Worm (Caenorhabditis elegans) whole organism, young adult: ENCODE measurements around the gene F54D12.9.

ENCODE experiments used
- B0019.2 ChIP-seq: fragments of 200-800 bp; sonication (Bioruptor generic); conservative IDR thresholded peaks from 2 replicates; pipeline ENCODE4 v1.3.6; 2022; ENCODE audit warnings: missing genetic modification reagents, missing genetic modification characterization, missing compliant biosample characterization
- C17E4.6 ChIP-seq: fragments of 200-800 bp; sonication (Bioruptor generic); IDR thresholded peaks from 2 replicates; pipeline ENCODE4 v1.3.6; 2022; ENCODE audit warnings: missing genetic modification reagents, missing genetic modification characterization, missing compliant biosample characterization
- F33H1.4 ChIP-seq: fragments of 200-800 bp; sonication (Bioruptor generic); IDR thresholded peaks from 2 replicates; pipeline ENCODE4 v1.3.6; 2022; ENCODE audit warnings: missing genetic modification reagents, missing genetic modification characterization, missing compliant biosample characterization
- F49E8.2 ChIP-seq: sonication (generic microtip); optimal IDR thresholded peaks from 3 replicates; lab custom pipeline; 2017; ENCODE audit warnings: missing genetic modification characterization, mild to moderate bottlenecking, missing compliant biosample characterization, antibody characterized with exemption, moderate library complexity; ENCODE audit not compliant: insufficient read depth
- K12H6.12 ChIP-seq: fragments of 200-800 bp; sonication (Bioruptor generic); optimal IDR thresholded peaks from 2 replicates; lab custom pipeline; 2018; ENCODE audit warnings: mild to moderate bottlenecking, missing genetic modification characterization, missing compliant biosample characterization
- T07F8.4 ChIP-seq: sonication (generic microtip); optimal IDR thresholded peaks from 2 replicates; lab custom pipeline; 2016; ENCODE audit warnings: mild to moderate bottlenecking, missing genetic modification characterization, moderate library complexity, missing compliant biosample characterization
- T26A5.8 ChIP-seq: sonication (generic microtip); optimal IDR thresholded peaks from 2 replicates; lab custom pipeline; 2016; ENCODE audit warnings: missing genetic modification characterization, missing compliant biosample characterization
- Y53G8AR.9 ChIP-seq: fragments of 200-800 bp; sonication (Bioruptor generic); conservative IDR thresholded peaks from 2 replicates; pipeline ENCODE4 v1.3.6; 2022; ENCODE audit warnings: missing genetic modification reagents, missing genetic modification characterization, missing compliant biosample characterization
- Y67H2A.10 ChIP-seq: fragments of 200-800 bp; sonication (Bioruptor generic); conservative IDR thresholded peaks from 2 replicates; pipeline ENCODE4 v1.3.6; 2022; ENCODE audit warnings: missing genetic modification reagents, missing genetic modification characterization, missing compliant biosample characterization
- Y95B8A.8 ChIP-seq: fragments of 200-800 bp; sonication (Bioruptor generic); IDR thresholded peaks from 2 replicates; pipeline ENCODE4 v1.3.6; 2022; ENCODE audit warnings: missing genetic modification reagents, missing genetic modification characterization, missing compliant biosample characterization
- atf-7 ChIP-seq: sonication (generic microtip); optimal IDR thresholded peaks from 2 replicates; lab custom pipeline; 2017; ENCODE audit warnings: mild to moderate bottlenecking, missing genetic modification characterization, missing compliant biosample characterization
- ccch-3 ChIP-seq: fragments of 200-800 bp; sonication (Bioruptor generic); optimal IDR thresholded peaks from 2 replicates; lab custom pipeline; 2018; ENCODE audit warnings: mild to moderate bottlenecking, missing genetic modification characterization, missing compliant biosample characterization
- cebp-2 ChIP-seq: fragments of 200-800 bp; sonication (Bioruptor generic); IDR thresholded peaks from 2 replicates; pipeline ENCODE4 v1.3.6; 2022; ENCODE audit warnings: missing genetic modification characterization, missing compliant biosample characterization
- ceh-27 ChIP-seq: fragments of 200-800 bp; sonication (Bioruptor generic); optimal IDR thresholded peaks from 2 replicates; lab custom pipeline; 2018; ENCODE audit warnings: mild to moderate bottlenecking, missing genetic modification characterization, moderate library complexity, missing compliant biosample characterization
- ceh-40 ChIP-seq: fragments of 200-800 bp; sonication (Bioruptor generic); IDR thresholded peaks from 2 replicates; pipeline ENCODE4 v1.3.6; 2022; ENCODE audit warnings: missing genetic modification characterization, missing compliant biosample characterization
- chd-7 ChIP-seq: sonication (generic microtip); optimal IDR thresholded peaks from 2 replicates; lab custom pipeline; 2016; ENCODE audit warnings: mild to moderate bottlenecking, missing genetic modification characterization, moderate library complexity, missing compliant biosample characterization
- dox-1 ChIP-seq: fragments of 200-800 bp; sonication (Bioruptor generic); IDR thresholded peaks from 2 replicates; pipeline ENCODE4 v1.3.6; 2022; ENCODE audit warnings: missing genetic modification reagents, missing genetic modification characterization, missing compliant biosample characterization
- efl-1 ChIP-seq: fragments of 150-350 bp; optimal IDR thresholded peaks from 2 replicates; lab custom pipeline; 2014; ENCODE audit warnings: missing biosample characterization, missing genetic modification reagents, missing genetic modification characterization
- egl-44 ChIP-seq: fragments of 200-800 bp; sonication (Bioruptor generic); IDR thresholded peaks from 2 replicates; pipeline ENCODE4 v1.3.6; 2022; ENCODE audit warnings: missing genetic modification reagents, missing genetic modification characterization, missing compliant biosample characterization
- ekl-4 ChIP-seq: fragments of 200-800 bp; sonication (Bioruptor generic); IDR thresholded peaks from 2 replicates; pipeline ENCODE4 v1.3.6; 2022; ENCODE audit warnings: missing genetic modification reagents, missing genetic modification characterization, missing compliant biosample characterization
- ets-4 ChIP-seq: fragments of 200-800 bp; sonication (Bioruptor generic); optimal IDR thresholded peaks from 2 replicates; lab custom pipeline; 2018; ENCODE audit warnings: mild to moderate bottlenecking, missing genetic modification characterization, missing compliant biosample characterization
- fkh-3 ChIP-seq: sonication (generic microtip); optimal IDR thresholded peaks from 2 replicates; lab custom pipeline; 2016; ENCODE audit warnings: mild to moderate bottlenecking, missing genetic modification characterization, missing compliant biosample characterization
- hsf-1 ChIP-seq: fragments of 200-800 bp; sonication (Bioruptor generic); IDR thresholded peaks from 2 replicates; pipeline ENCODE4 v1.3.6; 2022; ENCODE audit warnings: missing genetic modification reagents, missing genetic modification characterization, missing compliant biosample characterization
- let-526 ChIP-seq: fragments of 200-800 bp; sonication (Bioruptor generic); IDR thresholded peaks from 2 replicates; pipeline ENCODE4 v1.3.6; 2022; ENCODE audit warnings: missing genetic modification reagents, missing genetic modification characterization, missing compliant biosample characterization
- lin-26 ChIP-seq: fragments of 200-800 bp; sonication (Bioruptor generic); IDR thresholded peaks from 2 replicates; pipeline ENCODE4 v1.3.6; 2022; ENCODE audit warnings: missing genetic modification reagents, missing genetic modification characterization, missing compliant biosample characterization
- lsy-27 ChIP-seq: sonication (generic microtip); optimal IDR thresholded peaks from 2 replicates; lab custom pipeline; 2017; ENCODE audit warnings: missing genetic modification characterization, mild to moderate bottlenecking, missing compliant biosample characterization, antibody characterized with exemption, missing genotype, borderline replicate concordance; ENCODE audit not compliant: insufficient read depth
- madf-3 ChIP-seq: fragments of 200-800 bp; sonication (Bioruptor generic); IDR thresholded peaks from 2 replicates; pipeline ENCODE4 v1.3.6; 2022; ENCODE audit warnings: missing genetic modification reagents, missing genetic modification characterization, missing compliant biosample characterization
- madf-6 ChIP-seq: fragments of 200-800 bp; sonication (Bioruptor generic); IDR thresholded peaks from 2 replicates; pipeline ENCODE4 v1.3.6; 2022; ENCODE audit warnings: missing genetic modification reagents, missing genetic modification characterization, missing compliant biosample characterization
- madf-8 ChIP-seq: fragments of 200-800 bp; sonication (Bioruptor generic); conservative IDR thresholded peaks from 2 replicates; pipeline ENCODE4 v1.3.6; 2022; ENCODE audit warnings: missing genetic modification reagents, missing genetic modification characterization, missing compliant biosample characterization
- mcd-1 ChIP-seq: fragments of 200-800 bp; sonication (Bioruptor generic); IDR thresholded peaks from 2 replicates; pipeline ENCODE4 v1.3.6; 2022; ENCODE audit warnings: missing genetic modification reagents, missing genetic modification characterization, missing compliant biosample characterization
- mel-28 ChIP-seq: sonication (generic microtip); optimal IDR thresholded peaks from 2 replicates; lab custom pipeline; 2016; ENCODE audit warnings: borderline replicate concordance, mild to moderate bottlenecking, missing genetic modification characterization, missing compliant biosample characterization
- mxl-1 ChIP-seq: sonication (generic microtip); optimal IDR thresholded peaks from 2 replicates; lab custom pipeline; 2016; ENCODE audit warnings: missing genetic modification characterization, missing compliant biosample characterization
- nhr-120 ChIP-seq: fragments of 200-800 bp; sonication (Bioruptor generic); IDR thresholded peaks from 2 replicates; pipeline ENCODE4 v1.3.6; 2022; ENCODE audit warnings: missing genetic modification characterization, missing compliant biosample characterization
- nhr-179 ChIP-seq: sonication (generic microtip); optimal IDR thresholded peaks from 2 replicates; lab custom pipeline; 2016; ENCODE audit warnings: mild to moderate bottlenecking, missing genetic modification characterization, missing compliant biosample characterization
- nhr-90 ChIP-seq: sonication (generic microtip); optimal IDR thresholded peaks from 2 replicates; lab custom pipeline; 2016; ENCODE audit warnings: missing genotype, mild to moderate bottlenecking, missing genetic modification characterization, missing compliant biosample characterization
- pha-4 ChIP-seq: fragments of 150-350 bp; sonication (generic microtip); optimal IDR thresholded peaks from 2 replicates; lab custom pipeline; 2014; ENCODE audit warnings: missing biosample characterization, missing genetic modification reagents, missing genetic modification characterization
- rcor-1 ChIP-seq: fragments of 200-800 bp; sonication (Bioruptor generic); IDR thresholded peaks from 2 replicates; pipeline ENCODE4 v1.3.6; 2022; ENCODE audit warnings: missing genetic modification reagents, missing genetic modification characterization, missing compliant biosample characterization
- rec-8 ChIP-seq, 2 experiments: sonication (generic microtip); optimal IDR thresholded peaks; 2 replicates each; lab custom pipeline; 2016; ENCODE audit warnings: mild to moderate bottlenecking in 2 of 2, missing genetic modification characterization in 2 of 2, missing genetic modification reagents in 2 of 2, missing genotype in 2 of 2, missing biosample characterization in 1 of 2, missing compliant biosample characterization in 1 of 2, moderate library complexity in 1 of 2
- repo-1 ChIP-seq: sonication (generic microtip); optimal IDR thresholded peaks from 2 replicates; lab custom pipeline; 2017; ENCODE audit warnings: mild to moderate bottlenecking, missing genetic modification characterization, missing compliant biosample characterization
- tlf-1 ChIP-seq: fragments of 200-800 bp; sonication (Bioruptor generic); optimal IDR thresholded peaks from 2 replicates; lab custom pipeline; 2018; ENCODE audit warnings: mild to moderate bottlenecking, missing genetic modification characterization, missing compliant biosample characterization
- unc-130 ChIP-seq: sonication (generic microtip); optimal IDR thresholded peaks from 2 replicates; lab custom pipeline; 2016; ENCODE audit warnings: missing genetic modification reagents, missing genetic modification characterization, missing compliant biosample characterization
- zim-3 ChIP-seq: sonication (generic microtip); optimal IDR thresholded peaks from 2 replicates; lab custom pipeline; 2017; ENCODE audit warnings: mild to moderate bottlenecking, missing genetic modification characterization, moderate library complexity, missing compliant biosample characterization
- ztf-18 ChIP-seq: sonication (generic microtip); optimal IDR thresholded peaks from 2 replicates; lab custom pipeline; 2016; ENCODE audit warnings: missing genotype, mild to moderate bottlenecking, missing genetic modification characterization, missing compliant biosample characterization

The F54D12.9 gene

ce11 chrII:1403056-1403455 is 21.5 kb upstream of the F54D12.9 start, which contains the start of the genes Y51H7C.41 and cogc-4:
Gene Y51H7C.41 (plus strand): TSS chrII:1403321.
Gene cogc-4 (plus strand): TSS chrII:1403441.
- TF ChIP-seq hsf-1 (GFP tag; lab: Robert Waterston, UW): no peak
- peak; percentile 59 for TF ChIP-seq ztf-18 (tag; lab: Kevin White, UChicago)
- no peak for TF ChIP-seq Y53G8AR.9 (GFP tag; lab: Robert Waterston, UW)
- TF ChIP-seq T26A5.8 (tag; lab: Kevin White, UChicago): no peak
- no peak for TF ChIP-seq atf-7 (tag; lab: Kevin White, UChicago)
- no peak for TF ChIP-seq madf-8 (GFP tag; lab: Robert Waterston, UW)
- no peak for TF ChIP-seq ccch-3 (GFP tag; lab: Kevin White, UChicago)
- TF ChIP-seq nhr-179: no peak
- no peak for TF ChIP-seq Y95B8A.8 (GFP tag; lab: Robert Waterston, UW)
- TF ChIP-seq Y67H2A.10 (GFP tag; lab: Robert Waterston, UW): no peak
- TF ChIP-seq fkh-3 (tag; lab: Kevin White, UChicago): no peak
- 0 out of 2 replicates have a peak, but pooled peaks have one; percentile 19 for TF ChIP-seq ekl-4 (GFP tag; lab: Robert Waterston, UW)
- TF ChIP-seq zim-3 (tag; lab: Kevin White, UChicago): no peak
- no peak for TF ChIP-seq rcor-1 (GFP tag; lab: Robert Waterston, UW)
- TF ChIP-seq unc-130: no peak
- no peak for TF ChIP-seq lin-26 (GFP tag; lab: Robert Waterston, UW)
- TF ChIP-seq B0019.2 (GFP tag; lab: Robert Waterston, UW): no peak
- TF ChIP-seq nhr-120 (GFP tag; lab: Robert Waterston, UW): no peak
- peak; percentile 42 for TF ChIP-seq F49E8.2 (tag; lab: Kevin White, UChicago)
- no peak for TF ChIP-seq let-526 (GFP tag; lab: Robert Waterston, UW)
- no peak for TF ChIP-seq F33H1.4 (GFP tag; lab: Robert Waterston, UW)
- TF ChIP-seq dox-1: no peak
- TF ChIP-seq mcd-1: peak; percentile 28; the same call in 1 of the 2 replicates
- TF ChIP-seq madf-6: no peak; the same call in 1 of the 2 replicates
- TF ChIP-seq nhr-90 (tag; lab: Kevin White, UChicago): no peak
- no peak for TF ChIP-seq ets-4 (GFP tag; lab: Kevin White, UChicago)
- no peak for TF ChIP-seq mxl-1 (tag; lab: Kevin White, UChicago)
- no peak for TF ChIP-seq mel-28
- TF ChIP-seq ceh-27 (GFP tag; lab: Kevin White, UChicago): no peak
- no peak for TF ChIP-seq chd-7 (tag; lab: Kevin White, UChicago)
- no peak for TF ChIP-seq rec-8 (tag; optimal IDR thresholded peaks at IDR 0.05; lab: Kevin White, UChicago)
- no peak for TF ChIP-seq ceh-40 (GFP tag; lab: Robert Waterston, UW)
- no peak for TF ChIP-seq lsy-27
- no peak for TF ChIP-seq K12H6.12 (tag; lab: Kevin White, UChicago)
- TF ChIP-seq C17E4.6 (GFP tag; lab: Robert Waterston, UW): no peak
- no peak for TF ChIP-seq pha-4 (tag; lab: Kevin White, UChicago)
- no peak for TF ChIP-seq tlf-1 (GFP tag; lab: Kevin White, UChicago)
- no peak for TF ChIP-seq efl-1 (GFP tag; lab: Kevin White, UChicago)
- no peak for TF ChIP-seq T07F8.4 (tag; lab: Kevin White, UChicago)
- no peak for TF ChIP-seq egl-44 (GFP tag; lab: Robert Waterston, UW)
- TF ChIP-seq madf-3 (GFP tag; lab: Robert Waterston, UW): 0 out of 2 replicates have a peak, but pooled peaks have one; percentile 49
- 0 out of 2 replicates have a peak, but pooled peaks have one; percentile 21 for TF ChIP-seq cebp-2 (GFP tag; lab: Robert Waterston, UW)
- peak; percentile 30 for TF ChIP-seq repo-1 (tag; lab: Kevin White, UChicago)
